Worm (Caenorhabditis elegans) whole organism, young adult: ENCODE data around the gene srv-14.
A peak's percentile ranks its signal among the peaks of the same experiment; 100 is the strongest.

ENCODE experiments used
- B0336.3 ChIP-seq: fragments of 200-800 bp; sonication (Bioruptor generic); IDR thresholded peaks from 2 replicates; pipeline ENCODE4 v1.3.6; 2022; ENCODE audit warnings: missing genetic modification characterization, missing compliant biosample characterization
- F23B12.7 ChIP-seq: sonication (generic microtip); optimal IDR thresholded peaks from 2 replicates; lab custom pipeline; 2017; ENCODE audit warnings: missing genetic modification characterization, mild to moderate bottlenecking, missing compliant biosample characterization, antibody characterized with exemption, moderate library complexity; ENCODE audit not compliant: insufficient read depth
- F52B5.7 ChIP-seq: sonication (generic microtip); optimal IDR thresholded peaks from 2 replicates; lab custom pipeline; 2016; ENCODE audit warnings: mild to moderate bottlenecking, missing genetic modification characterization, missing compliant biosample characterization
- F57C9.4 ChIP-seq: sonication (generic microtip); optimal IDR thresholded peaks from 2 replicates; lab custom pipeline; 2017; ENCODE audit warnings: mild to moderate bottlenecking, missing genetic modification characterization, missing compliant biosample characterization
- K11D2.4 ChIP-seq: fragments of 200-800 bp; sonication (Bioruptor generic); IDR thresholded peaks from 2 replicates; pipeline ENCODE4 v1.3.6; 2022; ENCODE audit warnings: missing genetic modification reagents, missing genetic modification characterization, missing compliant biosample characterization
- K12H6.12 ChIP-seq: fragments of 200-800 bp; sonication (Bioruptor generic); optimal IDR thresholded peaks from 2 replicates; lab custom pipeline; 2018; ENCODE audit warnings: mild to moderate bottlenecking, missing genetic modification characterization, missing compliant biosample characterization
- Y67H2A.10 ChIP-seq: fragments of 200-800 bp; sonication (Bioruptor generic); conservative IDR thresholded peaks from 2 replicates; pipeline ENCODE4 v1.3.6; 2022; ENCODE audit warnings: missing genetic modification reagents, missing genetic modification characterization, missing compliant biosample characterization
- aptf-2 ChIP-seq: fragments of 200-800 bp; sonication (Bioruptor generic); conservative IDR thresholded peaks from 2 replicates; pipeline ENCODE4 v1.3.6; 2022; ENCODE audit warnings: missing genetic modification reagents, missing genetic modification characterization, missing compliant biosample characterization
- aptf-3 ChIP-seq: fragments of 200-800 bp; sonication (Bioruptor generic); IDR thresholded peaks from 2 replicates; pipeline ENCODE4 v1.3.6; 2022; ENCODE audit warnings: missing genetic modification characterization, missing compliant biosample characterization
- attf-3 ChIP-seq: fragments of 200-800 bp; sonication (Bioruptor generic); conservative IDR thresholded peaks from 2 replicates; pipeline ENCODE4 v1.3.6; 2022; ENCODE audit warnings: missing genetic modification reagents, missing genetic modification characterization, missing compliant biosample characterization
- attf-5 ChIP-seq: fragments of 200-800 bp; sonication (Bioruptor generic); optimal IDR thresholded peaks from 2 replicates; lab custom pipeline; 2018; ENCODE audit warnings: mild to moderate bottlenecking, missing genetic modification characterization, missing compliant biosample characterization
- attf-6 ChIP-seq: fragments of 200-800 bp; sonication (Bioruptor generic); IDR thresholded peaks from 2 replicates; pipeline ENCODE4 v1.3.6; 2022; ENCODE audit warnings: missing genetic modification reagents, missing genetic modification characterization, missing compliant biosample characterization
- cebp-2 ChIP-seq: fragments of 200-800 bp; sonication (Bioruptor generic); IDR thresholded peaks from 2 replicates; pipeline ENCODE4 v1.3.6; 2022; ENCODE audit warnings: missing genetic modification characterization, missing compliant biosample characterization
- ceh-40 ChIP-seq: fragments of 200-800 bp; sonication (Bioruptor generic); IDR thresholded peaks from 2 replicates; pipeline ENCODE4 v1.3.6; 2022; ENCODE audit warnings: missing genetic modification characterization, missing compliant biosample characterization
- ceh-91 ChIP-seq: fragments of 200-800 bp; sonication (Bioruptor generic); IDR thresholded peaks from 2 replicates; pipeline ENCODE4 v1.3.6; 2022; ENCODE audit warnings: missing genetic modification reagents, missing genetic modification characterization, missing compliant biosample characterization
- dox-1 ChIP-seq: fragments of 200-800 bp; sonication (Bioruptor generic); IDR thresholded peaks from 2 replicates; pipeline ENCODE4 v1.3.6; 2022; ENCODE audit warnings: missing genetic modification reagents, missing genetic modification characterization, missing compliant biosample characterization
- efl-1 ChIP-seq: fragments of 150-350 bp; optimal IDR thresholded peaks from 2 replicates; lab custom pipeline; 2014; ENCODE audit warnings: missing biosample characterization, missing genetic modification reagents, missing genetic modification characterization
- egl-18 ChIP-seq: fragments of 200-800 bp; sonication (Bioruptor generic); IDR thresholded peaks from 2 replicates; pipeline ENCODE4 v1.3.6; 2022; ENCODE audit warnings: missing genetic modification reagents, missing genetic modification characterization, missing compliant biosample characterization
- hlh-12 ChIP-seq: sonication (generic microtip); optimal IDR thresholded peaks from 2 replicates; lab custom pipeline; 2016; ENCODE audit warnings: missing genetic modification characterization, missing compliant biosample characterization
- hsf-1 ChIP-seq: fragments of 200-800 bp; sonication (Bioruptor generic); IDR thresholded peaks from 2 replicates; pipeline ENCODE4 v1.3.6; 2022; ENCODE audit warnings: missing genetic modification reagents, missing genetic modification characterization, missing compliant biosample characterization
- let-526 ChIP-seq: fragments of 200-800 bp; sonication (Bioruptor generic); IDR thresholded peaks from 2 replicates; pipeline ENCODE4 v1.3.6; 2022; ENCODE audit warnings: missing genetic modification reagents, missing genetic modification characterization, missing compliant biosample characterization
- let-607 ChIP-seq, 2 experiments: fragments of 200-800 bp in 1 of 2; sonication (Bioruptor generic) in 1 of 2; sonication (generic microtip) in 1 of 2; optimal IDR thresholded peaks; 2 replicates each; lab custom pipeline; 2016 to 2018; ENCODE audit warnings: mild to moderate bottlenecking in 2 of 2, missing compliant biosample characterization in 2 of 2, missing genetic modification characterization in 2 of 2, moderate library complexity in 2 of 2, missing genotype in 1 of 2
- lin-26 ChIP-seq: fragments of 200-800 bp; sonication (Bioruptor generic); IDR thresholded peaks from 2 replicates; pipeline ENCODE4 v1.3.6; 2022; ENCODE audit warnings: missing genetic modification reagents, missing genetic modification characterization, missing compliant biosample characterization
- lin-40 ChIP-seq: sonication (generic microtip); optimal IDR thresholded peaks from 2 replicates; lab custom pipeline; 2016; ENCODE audit warnings: missing genetic modification characterization, mild to moderate bottlenecking, missing compliant biosample characterization, missing genotype, missing genetic modification reagents
- lsl-1 ChIP-seq: fragments of 200-800 bp; sonication (Bioruptor generic); optimal IDR thresholded peaks from 2 replicates; lab custom pipeline; 2018; ENCODE audit warnings: mild to moderate bottlenecking, missing genetic modification characterization, moderate library complexity, missing compliant biosample characterization
- madf-3 ChIP-seq: fragments of 200-800 bp; sonication (Bioruptor generic); IDR thresholded peaks from 2 replicates; pipeline ENCODE4 v1.3.6; 2022; ENCODE audit warnings: missing genetic modification reagents, missing genetic modification characterization, missing compliant biosample characterization
- madf-8 ChIP-seq: fragments of 200-800 bp; sonication (Bioruptor generic); conservative IDR thresholded peaks from 2 replicates; pipeline ENCODE4 v1.3.6; 2022; ENCODE audit warnings: missing genetic modification reagents, missing genetic modification characterization, missing compliant biosample characterization
- mcd-1 ChIP-seq: fragments of 200-800 bp; sonication (Bioruptor generic); IDR thresholded peaks from 2 replicates; pipeline ENCODE4 v1.3.6; 2022; ENCODE audit warnings: missing genetic modification reagents, missing genetic modification characterization, missing compliant biosample characterization
- mes-4 ChIP-seq: sonication (generic microtip); optimal IDR thresholded peaks from 2 replicates; lab custom pipeline; 2016; ENCODE audit warnings: missing genotype, missing genetic modification characterization, missing compliant biosample characterization
- nhr-27 ChIP-seq: fragments of 200-800 bp; sonication (Bioruptor generic); optimal IDR thresholded peaks from 2 replicates; lab custom pipeline; 2018; ENCODE audit warnings: mild to moderate bottlenecking, missing genetic modification characterization, moderate library complexity, missing compliant biosample characterization
- rcor-1 ChIP-seq: fragments of 200-800 bp; sonication (Bioruptor generic); IDR thresholded peaks from 2 replicates; pipeline ENCODE4 v1.3.6; 2022; ENCODE audit warnings: missing genetic modification reagents, missing genetic modification characterization, missing compliant biosample characterization
- snpc-1.1 ChIP-seq: sonication (generic microtip); optimal IDR thresholded peaks from 2 replicates; lab custom pipeline; 2017; ENCODE audit warnings: missing genetic modification characterization, mild to moderate bottlenecking, missing compliant biosample characterization, antibody characterized with exemption, moderate library complexity, missing genotype, missing genetic modification reagents; ENCODE audit not compliant: insufficient read depth
- snpc-1.3 ChIP-seq: sonication (generic microtip); optimal IDR thresholded peaks from 2 replicates; lab custom pipeline; 2017; ENCODE audit warnings: missing genetic modification characterization, mild to moderate bottlenecking, missing compliant biosample characterization, antibody characterized with exemption, moderate library complexity, missing genotype, missing genetic modification reagents; ENCODE audit not compliant: insufficient read depth
- snpc-4 ChIP-seq, 5 experiments: fragments of 150-350 bp in 1 of 5; sonication (generic microtip) in 4 of 5; optimal IDR thresholded peaks; 2 replicates each; lab custom pipeline; 2014 to 2018; ENCODE audit warnings: missing genetic modification characterization in 5 of 5, missing biosample characterization in 3 of 5, antibody characterized with exemption in 2 of 5, mild to moderate bottlenecking in 2 of 5, missing compliant biosample characterization in 2 of 5, missing genotype in 2 of 5, moderate library complexity in 2 of 5, missing genetic modification reagents in 1 of 5
- tlf-1 ChIP-seq: fragments of 200-800 bp; sonication (Bioruptor generic); optimal IDR thresholded peaks from 2 replicates; lab custom pipeline; 2018; ENCODE audit warnings: mild to moderate bottlenecking, missing genetic modification characterization, missing compliant biosample characterization
- unc-130 ChIP-seq: sonication (generic microtip); optimal IDR thresholded peaks from 2 replicates; lab custom pipeline; 2016; ENCODE audit warnings: missing genetic modification reagents, missing genetic modification characterization, missing compliant biosample characterization
- zfh-2 ChIP-seq: fragments of 200-800 bp; sonication (Bioruptor generic); conservative IDR thresholded peaks from 2 replicates; pipeline ENCODE4 v1.3.6; 2022; ENCODE audit warnings: missing genetic modification reagents, missing genetic modification characterization, missing compliant biosample characterization
- ztf-18 ChIP-seq: sonication (generic microtip); optimal IDR thresholded peaks from 2 replicates; lab custom pipeline; 2016; ENCODE audit warnings: missing genotype, mild to moderate bottlenecking, missing genetic modification characterization, missing compliant biosample characterization
- ztf-28 ChIP-seq: fragments of 200-800 bp; sonication (Bioruptor generic); IDR thresholded peaks from 2 replicates; pipeline ENCODE4 v1.3.6; 2022; ENCODE audit warnings: missing genetic modification reagents, missing genetic modification characterization, missing compliant biosample characterization

Gene srv-14

DNA sequence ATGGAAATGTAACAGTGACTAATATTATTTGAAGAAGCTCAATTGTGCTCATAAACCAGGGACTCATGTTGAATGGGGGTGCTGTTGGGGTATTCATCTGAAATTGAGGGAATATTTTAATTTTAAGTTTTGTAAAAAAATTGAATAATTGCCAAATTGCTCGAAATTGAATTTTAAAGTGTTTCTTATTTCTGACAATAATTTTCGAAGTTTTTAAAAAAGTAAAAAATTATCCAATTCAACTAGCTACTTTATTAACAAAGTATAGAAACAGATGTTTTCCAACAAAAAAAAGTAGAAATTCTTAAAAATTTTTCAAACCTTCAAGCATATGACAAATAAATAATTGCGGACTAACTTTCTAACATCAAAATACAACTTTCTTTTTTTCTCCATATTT, at the start of gene srv-14:
srv-14 (minus strand) TSS at position 101 of the 400 bp plus-strand sequence.
- TF ChIP-seq rcor-1 (GFP tag; lab: Robert Waterston, UW) (no peak), mcd-1 (GFP tag; lab: Robert Waterston, UW) (no peak), K12H6.12 (tag; lab: Kevin White, UChicago) (no peak), F52B5.7 (tag; lab: Kevin White, UChicago) (no peak), lsl-1 (GFP tag; lab: Kevin White, UChicago) (no peak), hlh-12 (tag; lab: Kevin White, UChicago) (no peak), ztf-18 (no peak), cebp-2 (GFP tag; lab: Robert Waterston, UW) (no peak), F23B12.7 (no peak), madf-3 (GFP tag; lab: Robert Waterston, UW) (no peak), B0336.3 (GFP tag; lab: Robert Waterston, UW) (no peak), madf-8 (GFP tag; lab: Robert Waterston, UW) (no peak)

DNA sequence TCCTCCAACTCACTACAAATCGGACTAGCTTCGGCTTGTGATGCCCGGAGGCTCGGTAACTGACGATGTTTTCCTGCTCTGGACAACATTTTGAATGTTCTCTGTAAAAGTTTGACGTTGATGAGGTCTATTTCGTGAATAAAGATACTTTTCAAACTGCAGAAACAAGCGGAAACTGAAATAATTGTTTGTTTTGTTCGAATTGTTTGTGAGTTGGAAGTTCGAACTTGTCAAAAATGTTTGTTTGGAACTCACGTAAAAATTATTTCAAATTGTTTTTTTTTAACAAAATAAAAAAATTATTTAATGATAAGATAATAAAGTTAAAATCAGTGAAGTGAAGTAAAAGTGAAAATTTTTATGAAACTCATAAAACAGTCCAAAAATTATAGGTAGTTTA, 47.4 kb upstream of the srv-14 start, which contains the start of gene Y105C5B.11:
Y105C5B.11 (minus strand) TSS at position 101 of the 400 bp plus-strand sequence.
- TF ChIP-seq Y67H2A.10 (GFP tag; lab: Robert Waterston, UW) (no peak), mes-4 (tag; lab: Kevin White, UChicago) (no peak), efl-1 (GFP tag; lab: Kevin White, UChicago) (no peak), let-607 (tag; optimal IDR thresholded peaks at IDR 0.05; lab: Kevin White, UChicago) (no peak), hsf-1 (no peak), F57C9.4 (no peak), ceh-91 (GFP tag; lab: Robert Waterston, UW) (no peak), madf-8 (GFP tag; lab: Robert Waterston, UW) (no peak), aptf-3 (GFP tag; lab: Robert Waterston, UW) (no peak), nhr-27 (no peak), ceh-40 (no peak), aptf-2 (GFP tag; lab: Robert Waterston, UW) (no peak), attf-5 (GFP tag; lab: Kevin White, UChicago) (no peak), unc-130 (GFP tag; lab: Kevin White, UChicago) (no peak), snpc-1.3 (tag; lab: Kevin White, UChicago) (no peak), attf-3 (GFP tag; lab: Robert Waterston, UW) (no peak), ztf-18 (no peak), tlf-1 (no peak), K11D2.4 (no peak), let-526 (no peak)

DNA sequence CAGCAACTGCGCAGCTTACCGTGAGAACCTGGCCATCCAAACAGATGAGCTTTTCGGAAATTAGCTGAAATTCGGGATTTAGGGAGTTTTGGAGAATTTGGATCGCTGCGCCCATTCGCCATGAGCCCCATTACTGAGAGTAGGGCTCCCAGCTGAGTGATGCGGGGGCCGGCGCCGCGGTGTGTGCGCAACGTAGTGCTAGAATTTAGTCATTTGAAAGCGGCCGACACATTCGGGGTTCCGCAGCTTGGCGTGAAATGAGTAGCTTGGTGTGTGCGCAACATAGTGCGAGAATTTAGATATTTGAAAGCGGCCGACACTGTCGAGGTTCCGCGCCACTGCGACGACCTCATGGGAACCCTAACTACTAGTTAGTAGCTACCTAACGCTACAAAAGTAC, 46.8 kb upstream of the srv-14 start:
- TF ChIP-seq zfh-2 (GFP tag; lab: Robert Waterston, UW), result peak; percentile 65
- no peak for TF ChIP-seq ztf-28 (GFP tag; lab: Robert Waterston, UW)
- 0 out of 2 replicates have a peak, but pooled peaks have one; percentile 10 for TF ChIP-seq dox-1 (GFP tag; lab: Robert Waterston, UW)
- no peak for TF ChIP-seq F23B12.7
- TF ChIP-seq snpc-4 (GFP tag; optimal IDR thresholded peaks at IDR 0.05; lab: Kevin White, UChicago), result no peak
- TF ChIP-seq snpc-4 (tag; optimal IDR thresholded peaks at IDR 0.05; lab: Kevin White, UChicago), result peak in 2 of 4 experiments; percentile 21 to 91
- TF ChIP-seq egl-18 (GFP tag; lab: Robert Waterston, UW), result 0 out of 2 replicates have a peak, but pooled peaks have one; percentile 12
- TF ChIP-seq snpc-1.1 (tag; lab: Kevin White, UChicago), result peak; percentile 41
- 0 out of 2 replicates have a peak, but pooled peaks have one; percentile 52 for TF ChIP-seq lin-26 (GFP tag; lab: Robert Waterston, UW)
- no peak for TF ChIP-seq mes-4 (tag; lab: Kevin White, UChicago)
- TF ChIP-seq lin-40 (tag; lab: Kevin White, UChicago), result no peak
- no peak for TF ChIP-seq F57C9.4
- peak; percentile 77 for TF ChIP-seq attf-6 (GFP tag; lab: Robert Waterston, UW)
